Worm (Caenorhabditis elegans) whole organism, L1 larva: ENCODE data around the gene F09A5.3.

ENCODE experiments used
- C34B4.2 ChIP-seq: sonication (generic microtip); optimal IDR thresholded peaks from 2 replicates; lab custom pipeline; 2017; ENCODE audit warnings: mild to moderate bottlenecking, missing genetic modification characterization, missing compliant biosample characterization
- aha-1 ChIP-seq: fragments of 150-350 bp; optimal IDR thresholded peaks from 2 replicates; lab custom pipeline; 2014; ENCODE audit warnings: missing biosample characterization, missing genetic modification characterization
- aly-2 ChIP-seq: fragments of 150-350 bp; optimal IDR thresholded peaks from 2 replicates; lab custom pipeline; 2014; ENCODE audit warnings: missing biosample characterization, missing genetic modification characterization
- blmp-1 ChIP-seq: fragments of 150-350 bp; optimal IDR thresholded peaks from 2 replicates; lab custom pipeline; 2014; ENCODE audit warnings: missing biosample characterization, missing genetic modification characterization
- ceh-63 ChIP-seq: fragments of 200-800 bp; sonication (Bioruptor generic); optimal IDR thresholded peaks from 2 replicates; lab custom pipeline; 2018; ENCODE audit warnings: mild to moderate bottlenecking, missing genetic modification characterization, missing compliant biosample characterization
- dpl-1 ChIP-seq, 3 experiments: fragments of 150-350 bp in 2 of 3; sonication (generic microtip) in 1 of 3; optimal IDR thresholded peaks; 2 replicates each; lab custom pipeline; 2014 to 2017; ENCODE audit warnings: missing biosample characterization in 3 of 3, missing genetic modification characterization in 3 of 3, missing genetic modification reagents in 3 of 3
- dsc-1 ChIP-seq: sonication (generic microtip); optimal IDR thresholded peaks from 2 replicates; lab custom pipeline; 2016; ENCODE audit warnings: mild to moderate bottlenecking, missing genetic modification characterization, missing compliant biosample characterization
- efl-1 ChIP-seq, 4 experiments: fragments of 150-350 bp; optimal IDR thresholded peaks in 3 of 4; peaks in 1 of 4; 1 replicate in 1 of 4; 2 replicates in 3 of 4; lab custom pipeline; 2014; ENCODE audit warnings: missing biosample characterization in 2 of 4, missing genetic modification characterization in 2 of 4, missing genetic modification reagents in 2 of 4
- egl-27 ChIP-seq, 2 experiments: fragments of 150-350 bp in 1 of 2; sonication (generic microtip); optimal IDR thresholded peaks; 3 replicates each; lab custom pipeline; 2017 to 2018; ENCODE audit warnings: missing biosample characterization in 2 of 2, missing genetic modification characterization in 2 of 2, missing genetic modification reagents in 2 of 2
- fkh-10 ChIP-seq: sonication (generic microtip); optimal IDR thresholded peaks from 2 replicates; lab custom pipeline; 2017; ENCODE audit warnings: missing biosample characterization, missing genetic modification reagents, missing genetic modification characterization
- fkh-4 ChIP-seq: sonication (generic microtip); optimal IDR thresholded peaks from 2 replicates; lab custom pipeline; 2016; ENCODE audit warnings: missing compliant biosample characterization, missing genetic modification characterization, borderline replicate concordance
- fkh-8 ChIP-seq: sonication (generic microtip); optimal IDR thresholded peaks from 2 replicates; lab custom pipeline; 2016; ENCODE audit warnings: mild to moderate bottlenecking, missing genetic modification characterization, missing compliant biosample characterization
- fos-1 ChIP-seq: fragments of 150-350 bp; optimal IDR thresholded peaks from 2 replicates; lab custom pipeline; 2014; ENCODE audit warnings: missing biosample characterization, missing genetic modification characterization
- grh-1 ChIP-seq: fragments of 200-800 bp; sonication (Bioruptor generic); IDR thresholded peaks from 2 replicates; pipeline ENCODE4 v1.3.6; 2022; ENCODE audit warnings: missing genetic modification reagents, missing genetic modification characterization, missing compliant biosample characterization
- irx-1 ChIP-seq: sonication (generic microtip); optimal IDR thresholded peaks from 2 replicates; lab custom pipeline; 2016; ENCODE audit warnings: missing genetic modification characterization, missing compliant biosample characterization
- lin-13 ChIP-seq: fragments of 150-350 bp; optimal IDR thresholded peaks from 2 replicates; lab custom pipeline; 2014; ENCODE audit warnings: missing biosample characterization, missing genetic modification reagents, missing genetic modification characterization
- lin-14 ChIP-seq: fragments of 200-800 bp; sonication (Bioruptor generic); optimal IDR thresholded peaks from 2 replicates; lab custom pipeline; 2018; ENCODE audit warnings: mild to moderate bottlenecking, missing genetic modification characterization, moderate library complexity, missing compliant biosample characterization
- lin-35 ChIP-seq, 2 experiments: fragments of 150-350 bp; optimal IDR thresholded peaks; 2 replicates each; lab custom pipeline; 2014; ENCODE audit warnings: missing biosample characterization in 2 of 2, missing genetic modification characterization in 2 of 2, missing genetic modification reagents in 2 of 2
- mdl-1 ChIP-seq, 2 experiments: fragments of 150-350 bp; optimal IDR thresholded peaks; 2 replicates each; lab custom pipeline; 2014 to 2017; ENCODE audit warnings: missing biosample characterization in 2 of 2, missing genetic modification characterization in 2 of 2, inconsistent platforms in 1 of 2
- nhr-11 ChIP-seq: fragments of 150-350 bp; optimal IDR thresholded peaks from 2 replicates; lab custom pipeline; 2014; ENCODE audit warnings: missing biosample characterization, missing genetic modification characterization
- nhr-20 ChIP-seq: sonication (generic microtip); optimal IDR thresholded peaks from 2 replicates; lab custom pipeline; 2016; ENCODE audit warnings: mild to moderate bottlenecking, missing genetic modification characterization, missing compliant biosample characterization
- nhr-28 ChIP-seq: fragments of 150-350 bp; optimal IDR thresholded peaks from 2 replicates; lab custom pipeline; 2014; ENCODE audit warnings: missing biosample characterization, missing genetic modification characterization
- nhr-47 ChIP-seq: sonication (generic microtip); optimal IDR thresholded peaks from 2 replicates; lab custom pipeline; 2016; ENCODE audit warnings: mild to moderate bottlenecking, missing genetic modification characterization, moderate library complexity, missing compliant biosample characterization
- nhr-71 ChIP-seq: sonication (generic microtip); optimal IDR thresholded peaks from 2 replicates; lab custom pipeline; 2016; ENCODE audit warnings: mild to moderate bottlenecking, missing genetic modification characterization, moderate library complexity, missing compliant biosample characterization
- nhr-85 ChIP-seq: sonication (generic microtip); peaks from one replicate; lab custom pipeline; 2016; ENCODE audit warnings: missing genetic modification characterization, inconsistent platforms, missing compliant biosample characterization
- nhr-90 ChIP-seq: sonication (generic microtip); optimal IDR thresholded peaks from 2 replicates; lab custom pipeline; 2016; ENCODE audit warnings: mild to moderate bottlenecking, missing genetic modification characterization, missing compliant biosample characterization; ENCODE audit not compliant: poor library complexity
- pag-3 ChIP-seq: sonication (generic microtip); optimal IDR thresholded peaks from 2 replicates; lab custom pipeline; 2017; ENCODE audit warnings: missing genetic modification characterization, mild to moderate bottlenecking, missing compliant biosample characterization, antibody characterized with exemption, borderline replicate concordance; ENCODE audit not compliant: insufficient read depth
- pax-3 ChIP-seq: fragments of 200-800 bp; sonication (Bioruptor generic); optimal IDR thresholded peaks from 2 replicates; lab custom pipeline; 2018; ENCODE audit warnings: mild to moderate bottlenecking, missing genetic modification characterization, moderate library complexity, missing compliant biosample characterization
- pqm-1 ChIP-seq: sonication (generic microtip); optimal IDR thresholded peaks from 3 replicates; lab custom pipeline; 2017; ENCODE audit warnings: missing biosample characterization, missing genetic modification characterization
- skn-1 ChIP-seq: fragments of 150-350 bp; optimal IDR thresholded peaks from 2 replicates; lab custom pipeline; 2014; ENCODE audit warnings: missing biosample characterization, missing genetic modification characterization
- snu-23 ChIP-seq: sonication (generic microtip); optimal IDR thresholded peaks from 2 replicates; lab custom pipeline; 2016; ENCODE audit warnings: missing genetic modification characterization, missing compliant biosample characterization
- sptf-1 ChIP-seq: fragments of 150-350 bp; optimal IDR thresholded peaks from 2 replicates; lab custom pipeline; 2014; ENCODE audit warnings: missing biosample characterization, missing genetic modification characterization
- sup-37 ChIP-seq: fragments of 200-800 bp; sonication (Bioruptor generic); optimal IDR thresholded peaks from 2 replicates; lab custom pipeline; 2018; ENCODE audit warnings: mild to moderate bottlenecking, missing genetic modification characterization, missing compliant biosample characterization
- swsn-7 ChIP-seq: sonication (generic microtip); optimal IDR thresholded peaks from 2 replicates; lab custom pipeline; 2016; ENCODE audit warnings: missing genetic modification characterization, missing compliant biosample characterization
- tbx-2 ChIP-seq: sonication (generic microtip); optimal IDR thresholded peaks from 2 replicates; lab custom pipeline; 2016; ENCODE audit warnings: missing genetic modification characterization, missing compliant biosample characterization
- tlp-1 ChIP-seq: fragments of 150-350 bp; optimal IDR thresholded peaks from 2 replicates; lab custom pipeline; 2014; ENCODE audit warnings: missing biosample characterization, missing genetic modification characterization
- unc-130 ChIP-seq: fragments of 150-350 bp; optimal IDR thresholded peaks from 2 replicates; lab custom pipeline; 2017; ENCODE audit warnings: missing biosample characterization, missing genetic modification characterization, inconsistent platforms
- unc-30 ChIP-seq: sonication (generic microtip); optimal IDR thresholded peaks from 2 replicates; lab custom pipeline; 2017; ENCODE audit warnings: missing biosample characterization, missing genetic modification characterization
- unc-86 ChIP-seq: sonication (generic microtip); optimal IDR thresholded peaks from 2 replicates; lab custom pipeline; 2016; ENCODE audit warnings: missing genetic modification characterization, missing compliant biosample characterization
- xbp-1 ChIP-seq: sonication (generic microtip); optimal IDR thresholded peaks from 2 replicates; lab custom pipeline; 2016; ENCODE audit warnings: missing genetic modification characterization, missing compliant biosample characterization
- zag-1 ChIP-seq: fragments of 150-350 bp; optimal IDR thresholded peaks from 2 replicates; lab custom pipeline; 2014; ENCODE audit warnings: missing biosample characterization, missing genetic modification characterization
- zip-4 ChIP-seq: fragments of 200-800 bp; sonication (Bioruptor generic); optimal IDR thresholded peaks from 2 replicates; lab custom pipeline; 2018; ENCODE audit warnings: mild to moderate bottlenecking, missing genetic modification characterization, moderate library complexity, missing compliant biosample characterization
- ztf-4 ChIP-seq: fragments of 150-350 bp; optimal IDR thresholded peaks from 2 replicates; lab custom pipeline; 2014; ENCODE audit warnings: missing biosample characterization, missing genetic modification characterization

F09A5.3 gene

DNA sequence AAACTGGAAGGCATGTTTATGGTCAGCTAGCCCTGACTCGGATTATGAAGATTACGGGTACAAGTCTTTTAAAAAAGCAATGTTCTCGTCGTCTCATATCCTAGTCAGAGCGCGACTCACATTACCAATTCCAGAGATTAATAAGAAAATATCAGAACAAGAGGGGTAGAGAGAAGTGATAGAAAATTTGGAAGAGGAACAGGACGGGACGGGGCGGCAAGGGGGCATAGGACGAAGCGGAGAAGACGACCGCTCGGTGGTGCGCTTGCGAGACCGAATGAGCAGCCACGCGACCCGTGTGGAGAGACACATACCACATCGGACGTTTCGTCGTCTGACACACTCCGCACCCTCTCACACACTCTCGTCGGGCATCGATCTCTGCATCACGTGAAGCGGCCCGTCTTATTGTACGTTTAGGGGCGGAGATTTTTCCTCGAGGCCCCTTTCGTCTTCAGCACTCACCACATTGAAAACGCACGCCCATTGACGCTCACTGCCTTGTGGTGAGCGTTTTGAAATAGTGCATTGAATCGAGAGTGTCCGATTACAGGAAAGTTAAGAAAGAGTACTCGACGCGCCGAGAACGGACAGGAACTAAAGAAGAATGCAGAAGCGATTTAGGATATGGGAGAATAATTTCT, 3.7 kb downstream of the F09A5.3 start (continued):
- peak; percentile 24 for TF ChIP-seq ceh-63 (GFP tag; lab: Kevin White, UChicago)
- TF ChIP-seq tlp-1 (tag; lab: Kevin White, UChicago): no peak

DNA sequence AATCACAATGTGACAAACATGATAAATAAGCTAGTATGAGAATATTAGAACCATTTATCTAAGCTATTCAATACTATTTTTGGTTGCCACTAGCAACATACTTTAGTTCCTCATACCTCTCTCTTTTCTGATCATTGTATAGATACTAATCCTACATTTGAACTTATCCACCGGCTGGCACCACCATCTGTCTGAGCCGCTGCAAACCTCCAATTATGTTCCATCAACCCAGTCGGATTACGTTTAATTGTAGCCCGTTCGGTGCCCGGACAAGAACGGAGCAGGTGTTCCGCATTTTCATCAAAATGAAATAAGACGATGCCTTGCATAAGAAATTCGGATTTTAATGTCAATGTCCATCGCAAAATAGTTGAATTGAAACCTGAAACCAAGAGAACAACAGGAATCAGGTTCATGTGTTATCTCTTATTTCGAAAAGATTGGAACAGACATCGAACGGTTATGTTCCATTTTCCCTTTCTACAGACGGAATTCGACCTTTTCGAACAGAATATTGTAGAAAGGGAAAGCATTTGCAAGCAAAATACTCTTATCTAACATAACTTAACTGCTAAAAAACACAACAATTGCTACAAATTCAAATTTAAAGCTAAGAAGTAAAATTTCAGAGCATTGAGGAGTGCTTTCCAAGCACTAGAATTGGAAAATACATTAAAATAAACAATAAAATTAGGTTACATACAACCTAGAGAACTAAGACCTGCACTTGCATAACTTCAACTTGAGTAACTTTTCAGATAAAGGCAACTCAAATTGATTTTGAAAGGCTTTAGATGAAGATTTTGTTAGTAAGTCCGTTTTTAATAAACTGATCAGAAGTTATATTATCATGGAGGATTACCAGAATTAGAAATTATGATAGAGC, 4.8 kb downstream of the F09A5.3 start:
- peak; percentile 5 for TF ChIP-seq dsc-1 (tag; lab: Kevin White, UChicago)
- no peak for TF ChIP-seq fkh-4 (tag; lab: Kevin White, UChicago)
- no peak for TF ChIP-seq aly-2 (tag; lab: Kevin White, UChicago)
- TF ChIP-seq efl-1 (optimal IDR thresholded peaks at IDR 0.05; lab: Kevin White, UChicago): no peak
- peak in 1 of 2 experiments; percentile 41 for TF ChIP-seq efl-1 (GFP tag; optimal IDR thresholded peaks at IDR 0.05 in 1 of 2; lab: Kevin White, UChicago)
- TF ChIP-seq blmp-1 (tag; lab: Kevin White, UChicago): peak; percentile 58
- TF ChIP-seq lin-35 (GFP tag; optimal IDR thresholded peaks at IDR 0.05; lab: Kevin White, UChicago): no peak

DNA sequence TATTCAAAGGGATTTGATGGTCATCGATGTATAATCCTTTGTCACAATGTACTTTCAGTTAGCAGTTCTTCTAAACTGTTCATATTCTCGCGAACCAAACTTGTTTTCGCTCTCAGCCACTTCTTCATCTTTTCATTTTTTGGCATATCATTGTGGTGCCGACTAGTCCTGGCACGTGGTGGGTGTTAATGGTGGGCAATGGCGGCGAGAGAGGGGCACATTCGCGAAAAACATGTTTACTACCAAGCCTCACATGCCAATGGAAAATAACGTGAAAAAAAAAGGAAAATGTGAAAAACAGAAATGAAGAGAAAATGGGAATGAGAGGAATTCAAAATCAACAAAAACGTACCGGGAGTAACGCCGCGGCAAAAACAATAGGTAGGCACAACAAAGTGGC, 5.7 kb downstream of the F09A5.3 start:
- TF ChIP-seq sup-37 (no peak), nhr-71 (tag; lab: Kevin White, UChicago) (peak; percentile 61), zip-4 (GFP tag; lab: Kevin White, UChicago) (no peak), fkh-8 (tag; lab: Kevin White, UChicago) (peak; percentile 37), lin-35 (GFP tag; optimal IDR thresholded peaks at IDR 0.05; lab: Kevin White, UChicago) (peak in 1 of 2 experiments; percentile 58), efl-1 (optimal IDR thresholded peaks at IDR 0.05; lab: Kevin White, UChicago) (no peak), efl-1 (GFP tag; optimal IDR thresholded peaks at IDR 0.05 in 1 of 2; lab: Kevin White, UChicago) (peak in 1 of 2 experiments; percentile 22), pag-3 (tag; lab: Kevin White, UChicago) (peak; percentile 78), pax-3 (tag; lab: Kevin White, UChicago) (peak; percentile 46), nhr-85 (tag; lab: Kevin White, UChicago) (peak; percentile 85), dpl-1 (GFP tag; optimal IDR thresholded peaks at IDR 0.05; lab: Kevin White, UChicago) (peak in 1 of 3 experiments; percentile 18), unc-30 (tag; lab: Kevin White, UChicago) (no peak), mdl-1 (tag; optimal IDR thresholded peaks at IDR 0.05; lab: Kevin White, UChicago) (peak in 1 of 2 experiments; percentile 77), zag-1 (no peak), snu-23 (GFP tag; lab: Kevin White, UChicago) (peak; percentile 66), nhr-90 (tag; lab: Kevin White, UChicago) (peak; percentile 35), C34B4.2 (tag; lab: Kevin White, UChicago) (no peak), grh-1 (GFP tag; lab: Robert Waterston, UW) (0 out of 2 replicates have a peak, but pooled peaks have one; percentile 6), swsn-7 (tag; lab: Kevin White, UChicago) (no peak), fos-1 (tag; lab: Kevin White, UChicago) (no peak), tbx-2 (no peak), aha-1 (tag; lab: Kevin White, UChicago) (no peak), fkh-4 (tag; lab: Kevin White, UChicago) (no peak), xbp-1 (no peak), lin-13 (no peak), blmp-1 (tag; lab: Kevin White, UChicago) (peak; percentile 13), unc-86 (tag; lab: Kevin White, UChicago) (no peak), unc-130 (tag; lab: Kevin White, UChicago) (peak; percentile 30), ztf-4 (tag; lab: Kevin White, UChicago) (no peak), aly-2 (tag; lab: Kevin White, UChicago) (no peak), nhr-20 (tag; lab: Kevin White, UChicago) (peak; percentile 52), sptf-1 (tag; lab: Kevin White, UChicago) (no peak), lin-14 (GFP tag; lab: Kevin White, UChicago) (peak; percentile 69), tlp-1 (tag; lab: Kevin White, UChicago) (no peak), nhr-47 (tag; lab: Kevin White, UChicago) (peak; percentile 41), skn-1 (no peak), fkh-10 (no peak), nhr-28 (tag; lab: Kevin White, UChicago) (no peak), nhr-11 (tag; lab: Kevin White, UChicago) (no peak), pqm-1 (no peak), egl-27 (tag; optimal IDR thresholded peaks at IDR 0.05; lab: Kevin White, UChicago) (no peak), irx-1 (tag; lab: Kevin White, UChicago) (no peak)
